Fruit fly (Drosophila melanogaster): Measurements from ENCODE around the gene CG9154.

Gene CG9154

dm6 chr2L:6050575-6050974 is 19.9 kb downstream of the CG9154 start, which contains the start of gene CG9135 (continued):
- TF ChIP-seq CG9876 (GFP tag; optimal IDR thresholded peaks at IDR 0.05), result no peak
- TF ChIP-seq tap (tag; optimal IDR thresholded peaks at IDR 0.05), result no peak
- TF ChIP-seq bbx (GFP tag; IDR thresholded peaks at IDR 0.05; ENCODE audit: partially characterized antibody), result peak; percentile 100
- no peak for TF ChIP-seq Hmx (GFP tag; optimal IDR thresholded peaks at IDR 0.05)
- TF ChIP-seq CG10654 (GFP tag; optimal IDR thresholded peaks at IDR 0.05), result no peak
- TF ChIP-seq CG15011 (GFP tag; optimal IDR thresholded peaks at IDR 0.05), result no peak
- no peak; the same call in 1 of the 2 replicates for TF ChIP-seq CG32532 (GFP tag; IDR thresholded peaks at IDR 0.05)
- TF ChIP-seq vvl (GFP tag; IDR thresholded peaks at IDR 0.05), result no peak
- TF ChIP-seq btn (GFP tag; optimal IDR thresholded peaks at IDR 0.05), result no peak
- no peak for TF ChIP-seq CG8944 (GFP tag; optimal IDR thresholded peaks at IDR 0.05)
- no peak for TF ChIP-seq Drgx (GFP tag; IDR thresholded peaks at IDR 0.05)
- no peak for TF ChIP-seq bowl (GFP tag; IDR thresholded peaks at IDR 0.05)
- TF ChIP-seq so (GFP tag; IDR thresholded peaks at IDR 0.05), result no peak
- TF ChIP-seq pita (GFP tag; optimal IDR thresholded peaks at IDR 0.05), result no peak
- TF ChIP-seq onecut (GFP tag; IDR thresholded peaks at IDR 0.05), result no peak
- TF ChIP-seq sens (GFP tag), result no peak
- no peak for TF ChIP-seq aop (GFP tag; IDR thresholded peaks at IDR 0.05)
- TF ChIP-seq sug (tag; optimal IDR thresholded peaks at IDR 0.05), result no peak
- no peak for TF ChIP-seq cas (GFP tag; IDR thresholded peaks at IDR 0.05)
- peak; percentile 60 for TF ChIP-seq CG3995 (GFP tag; optimal IDR thresholded peaks at IDR 0.05)
- TF ChIP-seq HLH54F (GFP tag; optimal IDR thresholded peaks at IDR 0.05), result no peak
- TF ChIP-seq CG12219 (GFP tag; optimal IDR thresholded peaks at IDR 0.05), result no peak
- no peak for TF ChIP-seq CG5245 (GFP tag; optimal IDR thresholded peaks at IDR 0.05)
- no peak for TF ChIP-seq Hr3 (GFP tag; optimal IDR thresholded peaks at IDR 0.05)
- TF ChIP-seq CG34422 (GFP tag; IDR thresholded peaks at IDR 0.05), result peak; percentile 6; the same call in 1 of the 3 replicates
- no peak; the same call in 3 of the 4 replicates for TF ChIP-seq Gug (GFP tag; IDR thresholded peaks at IDR 0.05)
- TF ChIP-seq CG18011 (GFP tag; optimal IDR thresholded peaks at IDR 0.05), result no peak
- no peak for TF ChIP-seq z (GFP tag; IDR thresholded peaks at IDR 0.05)
- TF ChIP-seq Chrac-16 (GFP tag; optimal IDR thresholded peaks at IDR 0.05), result no peak
- no peak for TF ChIP-seq CG10565 (GFP tag; optimal IDR thresholded peaks at IDR 0.05)
- peak; percentile 84 for TF ChIP-seq Sry-δ (GFP tag; optimal IDR thresholded peaks at IDR 0.05)
- TF ChIP-seq CG1602 (GFP tag; optimal IDR thresholded peaks at IDR 0.05), result no peak
- no peak for TF ChIP-seq CG4360 (GFP tag; IDR thresholded peaks at IDR 0.05)
- TF ChIP-seq kni (GFP tag; optimal IDR thresholded peaks at IDR 0.05), result no peak
- no peak for TF ChIP-seq dimm (GFP tag; IDR thresholded peaks at IDR 0.05)
- no peak for TF ChIP-seq bab2 (GFP tag; optimal IDR thresholded peaks at IDR 0.05)
- TF ChIP-seq CG12299 (tag; optimal IDR thresholded peaks at IDR 0.05), result no peak
- TF ChIP-seq CG13123 (GFP tag; optimal IDR thresholded peaks at IDR 0.05), result no peak
- TF ChIP-seq phol (tag; optimal IDR thresholded peaks at IDR 0.05), result peak; percentile 41
- TF ChIP-seq CG6254 (GFP tag; optimal IDR thresholded peaks at IDR 0.05), result peak; percentile 19
- no peak for TF ChIP-seq CG10147 (GFP tag; optimal IDR thresholded peaks at IDR 0.05)
- no peak for TF ChIP-seq CG13424 (tag; optimal IDR thresholded peaks at IDR 0.05)
- peak; percentile 59 for TF ChIP-seq row (GFP tag; IDR thresholded peaks at IDR 0.05)
- TF ChIP-seq CG11504 (tag; optimal IDR thresholded peaks at IDR 0.05), result no peak
- no peak for TF ChIP-seq CG13624 (GFP tag; optimal IDR thresholded peaks at IDR 0.05)
- TF ChIP-seq CG10462 (GFP tag; optimal IDR thresholded peaks at IDR 0.05), result no peak
- TF ChIP-seq CG6272 (GFP tag; IDR thresholded peaks at IDR 0.05), result peak; percentile 28; the same call in 1 of the 2 replicates
- TF ChIP-seq peb (GFP tag; IDR thresholded peaks at IDR 0.05), result no peak
- TF ChIP-seq CG7556 (GFP tag; optimal IDR thresholded peaks at IDR 0.05), result no peak
- no peak for TF ChIP-seq ftz-f1 (GFP tag; optimal IDR thresholded peaks at IDR 0.05)
- TF ChIP-seq CG14014 (GFP tag; IDR thresholded peaks at IDR 0.05), result no peak
- no peak for TF ChIP-seq Max (GFP tag; optimal IDR thresholded peaks at IDR 0.05)
- no peak for TF ChIP-seq CG1832 (GFP tag; optimal IDR thresholded peaks at IDR 0.05)
